Worm (Caenorhabditis elegans) whole organism, L4 larva: Measurements from ENCODE around the gene T22F3.7.

Experiments used
- madf-5 ChIP-seq, 2 experiments: fragments of 200-800 bp; sonication (Bioruptor generic); IDR thresholded peaks; 2 replicates each; pipeline ENCODE4 v1.3.6; 2022; ENCODE audit warnings: missing compliant biosample characterization in 2 of 2, missing genetic modification characterization in 2 of 2
- php-3 ChIP-seq: fragments of 200-800 bp; sonication (Bioruptor generic); IDR thresholded peaks from 2 replicates; pipeline ENCODE4 v1.3.6; 2022; ENCODE audit warnings: missing genetic modification reagents, missing genetic modification characterization, missing compliant biosample characterization
- rbr-2 ChIP-seq: sonication (generic microtip); optimal IDR thresholded peaks from 2 replicates; lab custom pipeline; 2016; ENCODE audit warnings: missing genotype, missing genetic modification characterization, missing compliant biosample characterization
- unc-62 ChIP-seq, 3 experiments: fragments of 150-350 bp in 1 of 3; sonication (generic microtip); optimal IDR thresholded peaks in 2 of 3; peaks in 1 of 3; 1 replicate in 1 of 3; 2 replicates in 2 of 3; lab custom pipeline; 2014 to 2017; ENCODE audit warnings: missing biosample characterization in 3 of 3, missing genetic modification characterization in 3 of 3, missing genetic modification reagents in 3 of 3, missing genotype in 1 of 3

DNA sequence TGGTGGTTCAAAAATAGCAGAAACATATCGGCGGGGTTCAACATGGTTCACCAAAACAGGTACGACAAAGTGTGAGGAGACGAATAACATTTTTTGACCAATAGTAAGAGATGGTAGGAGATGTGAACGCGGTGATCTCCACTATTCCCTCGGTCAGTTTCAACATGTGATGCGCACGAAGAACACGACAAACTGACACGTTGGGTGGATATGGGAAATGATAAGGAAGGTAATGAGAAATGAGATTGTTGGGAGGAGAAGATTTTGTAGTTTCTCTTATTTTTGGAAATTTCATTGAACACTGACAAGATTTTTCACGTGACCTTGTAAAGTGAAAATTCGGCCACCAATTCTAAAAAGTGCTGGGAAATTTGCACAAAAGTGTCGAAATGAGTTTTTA, 10.2 kb upstream of the T22F3.7 start:
- TF ChIP-seq madf-5 (GFP tag; IDR thresholded peaks at IDR 0.05; lab: Robert Waterston, UW) (no peak), rbr-2 (tag; lab: Kevin White, UChicago) (no peak), php-3 (GFP tag; lab: Robert Waterston, UW) (no peak), unc-62 (GFP tag; optimal IDR thresholded peaks at IDR 0.05 in 1 of 2; lab: Kevin White, UChicago) (no peak), unc-62 (tag; optimal IDR thresholded peaks at IDR 0.05; lab: Kevin White, UChicago) (no peak)
